Fruit fly (Drosophila melanogaster) whole organism, embryonic: ENCODE measurements around the gene CG5188.

Experiments used
- CG10147 ChIP-seq: fragments of 200-800 bp; sonication (Bioruptor generic); optimal IDR thresholded peaks from 2 replicates; lab custom pipeline; 2019; ENCODE audit warnings: missing biosample characterization, mild to moderate bottlenecking, missing genetic modification characterization, moderate library complexity
- CG10959 ChIP-seq: fragments of 200-800 bp; sonication (Bioruptor generic); IDR thresholded peaks from 2 replicates; pipeline ENCODE4 v1.3.6; 2022; ENCODE audit warnings: missing biosample characterization, missing genetic modification characterization
- CG12219 ChIP-seq: fragments of 200-800 bp; sonication (Bioruptor generic); optimal IDR thresholded peaks from 3 replicates; lab custom pipeline; 2018; ENCODE audit warnings: missing biosample characterization, mild to moderate bottlenecking, missing genetic modification characterization
- CG12299 ChIP-seq: fragments of 200-800 bp; sonication (Bioruptor generic); optimal IDR thresholded peaks from 2 replicates; lab custom pipeline; 2018; ENCODE audit warnings: missing biosample characterization, mild to moderate bottlenecking, missing genetic modification characterization
- CG14860 ChIP-seq: fragments of 200-800 bp; sonication (Bioruptor generic); IDR thresholded peaks from 3 replicates; pipeline ENCODE4 v1.3.6; 2022; ENCODE audit warnings: missing biosample characterization, missing genetic modification characterization; ENCODE audit not compliant: partially characterized antibody
- CG16863 ChIP-seq: fragments of 200-800 bp; sonication (Bioruptor generic); optimal IDR thresholded peaks from 3 replicates; lab custom pipeline; 2016; ENCODE audit warnings: missing biosample characterization, missing genetic modification characterization
- CG2875 ChIP-seq: fragments of 200-800 bp; sonication (Bioruptor generic); optimal IDR thresholded peaks from 2 replicates; lab custom pipeline; 2017; ENCODE audit warnings: missing biosample characterization, mild to moderate bottlenecking, missing genetic modification characterization, missing genetic modification reagents
- CG30020 ChIP-seq: fragments of 200-800 bp; optimal IDR thresholded peaks from 2 replicates; lab custom pipeline; 2019; ENCODE audit warnings: missing biosample characterization, mild to moderate bottlenecking, missing genetic modification characterization, moderate library complexity
- CG32532 ChIP-seq: fragments of 200-800 bp; sonication (Bioruptor generic); IDR thresholded peaks from 2 replicates; pipeline ENCODE4 v1.3.6; 2022; ENCODE audit warnings: missing biosample characterization, missing genetic modification characterization
- CG3407 ChIP-seq: fragments of 200-800 bp; sonication (Bioruptor generic); optimal IDR thresholded peaks from 2 replicates; lab custom pipeline; 2018; ENCODE audit warnings: missing biosample characterization, mild to moderate bottlenecking, missing genetic modification characterization
- CG3995 ChIP-seq: fragments of 200-800 bp; sonication (Bioruptor generic); optimal IDR thresholded peaks from 3 replicates; lab custom pipeline; 2016; ENCODE audit warnings: missing biosample characterization, missing genetic modification characterization
- CG4424 ChIP-seq: fragments of 200-800 bp; sonication (Bioruptor generic); optimal IDR thresholded peaks from 3 replicates; lab custom pipeline; 2016; ENCODE audit warnings: missing biosample characterization, missing genetic modification characterization
- CG6854 ChIP-seq: fragments of 200-800 bp; sonication (Bioruptor generic); optimal IDR thresholded peaks from 3 replicates; lab custom pipeline; 2017; ENCODE audit warnings: missing biosample characterization, mild to moderate bottlenecking, missing genetic modification characterization
- CG8388 ChIP-seq: fragments of 200-800 bp; sonication (Bioruptor generic); optimal IDR thresholded peaks from 2 replicates; lab custom pipeline; 2019; ENCODE audit warnings: missing biosample characterization, mild to moderate bottlenecking, missing genetic modification characterization, moderate library complexity
- CG8944 ChIP-seq: fragments of 200-800 bp; sonication (Bioruptor generic); optimal IDR thresholded peaks from 3 replicates; lab custom pipeline; 2016; ENCODE audit warnings: missing biosample characterization, missing genetic modification characterization
- CG9609 ChIP-seq: fragments of 200-800 bp; sonication (Bioruptor generic); optimal IDR thresholded peaks from 3 replicates; lab custom pipeline; 2016; ENCODE audit warnings: missing biosample characterization, missing genetic modification characterization
- CG9727 ChIP-seq: fragments of 200-800 bp; sonication (Bioruptor generic); optimal IDR thresholded peaks from 3 replicates; lab custom pipeline; 2017; ENCODE audit warnings: missing biosample characterization, mild to moderate bottlenecking, missing genetic modification characterization
- Dek ChIP-seq: fragments of 200-800 bp; sonication (Bioruptor generic); optimal IDR thresholded peaks from 3 replicates; lab custom pipeline; 2019; ENCODE audit warnings: missing biosample characterization, mild to moderate bottlenecking, missing genetic modification characterization, moderate library complexity
- Dp ChIP-seq: fragments of 200-800 bp; sonication (Bioruptor generic); optimal IDR thresholded peaks from 2 replicates; lab custom pipeline; 2018; ENCODE audit warnings: missing biosample characterization, mild to moderate bottlenecking, missing genetic modification characterization, moderate library complexity
- Elba2 ChIP-seq: fragments of 200-800 bp; sonication (Bioruptor generic); optimal IDR thresholded peaks from 3 replicates; lab custom pipeline; 2016; ENCODE audit warnings: missing biosample characterization, missing genetic modification characterization
- Fer1 ChIP-seq: fragments of 200-800 bp; sonication (Bioruptor generic); optimal IDR thresholded peaks from 2 replicates; lab custom pipeline; 2017; ENCODE audit warnings: missing biosample characterization, mild to moderate bottlenecking, missing genetic modification characterization
- HLH4C ChIP-seq: fragments of 200-800 bp; sonication (Bioruptor generic); IDR thresholded peaks from 3 replicates; pipeline ENCODE4 v1.3.6; 2022; ENCODE audit warnings: missing biosample characterization, missing genetic modification characterization; ENCODE audit not compliant: partially characterized antibody
- Mad ChIP-seq: fragments of 200-800 bp; sonication (Bioruptor generic); optimal IDR thresholded peaks from 2 replicates; lab custom pipeline; 2016; ENCODE audit warnings: missing biosample characterization, missing genetic modification characterization
- Mes4 ChIP-seq: fragments of 200-800 bp; sonication (Bioruptor generic); optimal IDR thresholded peaks from 2 replicates; lab custom pipeline; 2016; ENCODE audit warnings: missing biosample characterization, missing genetic modification characterization
- Nf-YC ChIP-seq: fragments of 200-800 bp; optimal IDR thresholded peaks from 3 replicates; lab custom pipeline; 2019; ENCODE audit warnings: missing biosample characterization, mild to moderate bottlenecking, missing genetic modification characterization, moderate library complexity
- Sin3A ChIP-seq: fragments of >200 bp; optimal IDR thresholded peaks from 2 replicates; lab custom pipeline; 2018
- Six4 ChIP-seq: fragments of 200-800 bp; sonication (Bioruptor generic); optimal IDR thresholded peaks from 2 replicates; lab custom pipeline; 2016; ENCODE audit warnings: missing biosample characterization, missing genetic modification characterization
- Ssrp ChIP-seq: fragments of 200-800 bp; sonication (Bioruptor generic); optimal IDR thresholded peaks from 2 replicates; lab custom pipeline; 2018; ENCODE audit warnings: missing biosample characterization, mild to moderate bottlenecking, missing genetic modification characterization, moderate library complexity
- ac ChIP-seq: fragments of 200-800 bp; sonication (Bioruptor generic); optimal IDR thresholded peaks from 3 replicates; lab custom pipeline; 2017; ENCODE audit warnings: missing biosample characterization, mild to moderate bottlenecking, missing genetic modification characterization
- ase ChIP-seq: fragments of 200-800 bp; sonication (Bioruptor generic); IDR thresholded peaks from 3 replicates; pipeline ENCODE4 v1.3.6; 2022; ENCODE audit warnings: missing biosample characterization, missing genetic modification characterization
- ci ChIP-seq: fragments of 200-800 bp; sonication (Bioruptor generic); IDR thresholded peaks from 3 replicates; pipeline ENCODE4 v1.3.6; 2022; ENCODE audit warnings: missing biosample characterization, missing genetic modification characterization
- croc ChIP-seq: fragments of 200-800 bp; sonication (Bioruptor generic); conservative IDR thresholded peaks from 3 replicates; pipeline ENCODE4 v1.3.6; 2022; ENCODE audit warnings: missing biosample characterization, missing genetic modification characterization
- crol ChIP-seq: fragments of 200-800 bp; sonication (Bioruptor generic); IDR thresholded peaks from 2 replicates; pipeline ENCODE4 v1.3.6; 2022; ENCODE audit warnings: missing biosample characterization, missing genetic modification characterization
- dati ChIP-seq: fragments of 200-800 bp; sonication (Bioruptor generic); IDR thresholded peaks from 2 replicates; pipeline ENCODE4 v1.3.6; 2022; ENCODE audit warnings: missing biosample characterization, missing genetic modification characterization
- dmrt11E ChIP-seq: fragments of 200-800 bp; sonication (Bioruptor generic); optimal IDR thresholded peaks from 3 replicates; lab custom pipeline; 2018; ENCODE audit warnings: missing biosample characterization, mild to moderate bottlenecking, missing genetic modification characterization, moderate library complexity
- dmrt99B ChIP-seq: fragments of 200-800 bp; sonication (Bioruptor generic); optimal IDR thresholded peaks from 2 replicates; lab custom pipeline; 2018; ENCODE audit warnings: missing biosample characterization, mild to moderate bottlenecking, missing genetic modification characterization, moderate library complexity
- dpn ChIP-seq, 2 experiments: fragments of 200-800 bp; sonication (Bioruptor generic); optimal IDR thresholded peaks; 3 replicates each; lab custom pipeline; 2016; ENCODE audit warnings: missing biosample characterization in 2 of 2, missing genetic modification characterization in 2 of 2
- fd3F ChIP-seq: fragments of 200-800 bp; sonication (Bioruptor generic); optimal IDR thresholded peaks from 2 replicates; lab custom pipeline; 2018; ENCODE audit warnings: missing biosample characterization, mild to moderate bottlenecking, missing genetic modification characterization, moderate library complexity
- gro ChIP-seq: fragments of 200-800 bp; sonication (Bioruptor generic); optimal IDR thresholded peaks from 2 replicates; lab custom pipeline; 2016; ENCODE audit warnings: missing biosample characterization, missing genetic modification characterization
- gsb-n ChIP-seq: fragments of 200-800 bp; sonication (Bioruptor generic); optimal IDR thresholded peaks from 3 replicates; lab custom pipeline; 2018; ENCODE audit warnings: missing biosample characterization, mild to moderate bottlenecking, missing genetic modification characterization
- jing ChIP-seq: fragments of 200-800 bp; sonication (Bioruptor generic); optimal IDR thresholded peaks from 2 replicates; lab custom pipeline; 2018; ENCODE audit warnings: missing biosample characterization, mild to moderate bottlenecking, missing genetic modification characterization
- jumu ChIP-seq: fragments of 200-800 bp; sonication (Bioruptor generic); optimal IDR thresholded peaks from 3 replicates; lab custom pipeline; 2016; ENCODE audit warnings: missing biosample characterization, missing genetic modification characterization
- klu ChIP-seq: fragments of 200-800 bp; sonication (Bioruptor generic); IDR thresholded peaks from 2 replicates; pipeline ENCODE4 v1.3.6; 2022; ENCODE audit warnings: missing biosample characterization, missing genetic modification characterization
- lbe ChIP-seq: fragments of 200-800 bp; sonication (Bioruptor generic); optimal IDR thresholded peaks from 2 replicates; lab custom pipeline; 2016; ENCODE audit warnings: missing biosample characterization, mild to moderate bottlenecking, missing genetic modification characterization
- p53 ChIP-seq: fragments of 200-800 bp; sonication (Bioruptor generic); optimal IDR thresholded peaks from 2 replicates; lab custom pipeline; 2016; ENCODE audit warnings: missing biosample characterization, missing genetic modification characterization
- pnt ChIP-seq: fragments of 200-800 bp; sonication (Bioruptor generic); optimal IDR thresholded peaks from 3 replicates; lab custom pipeline; 2016; ENCODE audit warnings: missing biosample characterization, missing genetic modification characterization
- psq ChIP-seq: fragments of 200-800 bp; sonication (Bioruptor generic); optimal IDR thresholded peaks from 2 replicates; lab custom pipeline; 2017; ENCODE audit warnings: missing biosample characterization, missing genetic modification characterization
- salm ChIP-seq: fragments of 200-800 bp; sonication (Bioruptor generic); optimal IDR thresholded peaks from 2 replicates; lab custom pipeline; 2018; ENCODE audit warnings: missing biosample characterization, mild to moderate bottlenecking, missing genetic modification characterization
- sens ChIP-seq: fragments of 200-800 bp; sonication (Bioruptor generic); peaks from one replicate; lab custom pipeline; 2016; ENCODE audit warnings: missing biosample characterization, missing genetic modification characterization
- slp2 ChIP-seq: fragments of 200-800 bp; sonication (Bioruptor generic); optimal IDR thresholded peaks from 2 replicates; lab custom pipeline; 2016; ENCODE audit warnings: missing biosample characterization, missing genetic modification characterization
- sob ChIP-seq: fragments of 200-800 bp; sonication (Bioruptor generic); IDR thresholded peaks from 2 replicates; pipeline ENCODE4 v1.3.6; 2022; ENCODE audit warnings: missing biosample characterization, missing genetic modification characterization
- stwl ChIP-seq: fragments of 200-800 bp; sonication (Bioruptor generic); optimal IDR thresholded peaks from 3 replicates; lab custom pipeline; 2018; ENCODE audit warnings: missing biosample characterization, mild to moderate bottlenecking, missing genetic modification characterization, moderate library complexity
- yki ChIP-seq: fragments of >200 bp; optimal IDR thresholded peaks from 3 replicates; lab custom pipeline; 2018

CG5188 gene

dm6 chr2L:10466865-10467270 lies 38.2 kb downstream of the CG5188 start (continued):
- no peak for TF ChIP-seq CG30020
- TF ChIP-seq sob = peak; percentile 57
- TF ChIP-seq Dek (tag; lab: Kevin White, UChicago) = no peak
- TF ChIP-seq lbe (GFP tag; lab: Kevin White, UChicago) = no peak
- TF ChIP-seq ci (GFP tag; lab: Robert Waterston, UW) = no peak
- TF ChIP-seq Mad = no peak
- TF ChIP-seq CG12219 = no peak
- TF ChIP-seq slp2 (GFP tag; lab: Kevin White, UChicago) = peak; percentile 37
- no peak for TF ChIP-seq salm (tag; lab: Kevin White, UChicago)
- peak; percentile 65 for TF ChIP-seq CG8388
- peak; percentile 28 for TF ChIP-seq Mes4 (GFP tag; lab: Kevin White, UChicago)
- peak; percentile 2 for TF ChIP-seq fd3F
- no peak for TF ChIP-seq CG6854 (GFP tag; lab: Kevin White, UChicago)
- peak; percentile 72 for TF ChIP-seq CG9727 (GFP tag; lab: Kevin White, UChicago)
- TF ChIP-seq stwl (tag; lab: Kevin White, UChicago) = no peak
- no peak for TF ChIP-seq CG14860 (GFP tag; lab: Robert Waterston, UW)
- TF ChIP-seq jing (GFP tag; lab: Kevin White, UChicago) = peak; percentile 8
- no peak for TF ChIP-seq ase (GFP tag; lab: Robert Waterston, UW)
- TF ChIP-seq Dp (GFP tag; lab: Kevin White, UChicago) = no peak
- TF ChIP-seq CG2875 = peak; percentile 60
- TF ChIP-seq CG10959 (GFP tag; lab: Robert Waterston, UW) = no peak; the same call in 1 of the 2 replicates
- TF ChIP-seq CG3995 (GFP tag; lab: Kevin White, UChicago) = no peak
- peak; percentile 52 to 56 for TF ChIP-seq dpn (GFP tag; optimal IDR thresholded peaks at IDR 0.05; lab: Kevin White, UChicago)
- peak; percentile 52; the same call in 1 of the 3 replicates for TF ChIP-seq HLH4C (GFP tag; lab: Robert Waterston, UW)
- TF ChIP-seq CG10147 (GFP tag; lab: Kevin White, UChicago) = peak; percentile 2
- no peak for TF ChIP-seq klu
- TF ChIP-seq CG8944 (GFP tag; lab: Kevin White, UChicago) = peak; percentile 51
- TF ChIP-seq dmrt99B = peak; percentile 80
- no peak for TF ChIP-seq gro (GFP tag; lab: Kevin White, UChicago)
- peak; percentile 68 for TF ChIP-seq Ssrp (tag; lab: Kevin White, UChicago)
- TF ChIP-seq Fer1 (GFP tag; lab: Kevin White, UChicago) = no peak
- no peak for TF ChIP-seq p53 (GFP tag; lab: Kevin White, UChicago)
- no peak; the same call in 1 of the 2 replicates for TF ChIP-seq CG32532 (GFP tag; lab: Robert Waterston, UW)
- peak; percentile 76 for TF ChIP-seq CG4424 (GFP tag; lab: Kevin White, UChicago)
- TF ChIP-seq dmrt11E (tag; lab: Kevin White, UChicago) = peak; percentile 53
- TF ChIP-seq croc = peak; percentile 69
- TF ChIP-seq Sin3A (lab: Kevin White, UChicago) = no peak
- no peak for TF ChIP-seq ac (GFP tag; lab: Kevin White, UChicago)
- peak; percentile 6 for TF ChIP-seq gsb-n (tag; lab: Kevin White, UChicago)
- no peak for TF ChIP-seq yki
- no peak for TF ChIP-seq crol (GFP tag; lab: Robert Waterston, UW)
- TF ChIP-seq Six4 (GFP tag; lab: Kevin White, UChicago) = peak; percentile 60
- TF ChIP-seq sens (GFP tag; lab: Kevin White, UChicago) = peak; percentile 93
- peak; percentile 39 for TF ChIP-seq CG9609 (GFP tag; lab: Kevin White, UChicago)
- peak; percentile 35 for TF ChIP-seq pnt (GFP tag; lab: Kevin White, UChicago)
- TF ChIP-seq psq (GFP tag; lab: Kevin White, UChicago) = peak; percentile 10
- no peak for TF ChIP-seq Nf-YC (tag; lab: Kevin White, UChicago)
- TF ChIP-seq CG12299 (tag; lab: Kevin White, UChicago) = no peak
- no peak for TF ChIP-seq Elba2 (GFP tag; lab: Kevin White, UChicago)
- peak; percentile 33 for TF ChIP-seq CG3407
- TF ChIP-seq jumu (GFP tag; lab: Kevin White, UChicago) = peak; percentile 53
- TF ChIP-seq dati = no peak
- TF ChIP-seq CG16863 (GFP tag; lab: Kevin White, UChicago) = peak; percentile 57
